Worm (Caenorhabditis elegans) whole organism, mixed stage, embryonic: Measurements from ENCODE around the gene nnt-1.

ENCODE experiments used
- M03D4.4 ChIP-seq: sonication (generic microtip); optimal IDR thresholded peaks from 2 replicates; lab custom pipeline; 2017; ENCODE audit warnings: mild to moderate bottlenecking, missing genetic modification characterization, missing compliant biosample characterization
- bed-3 ChIP-seq: fragments of 200-800 bp; sonication (Bioruptor generic); optimal IDR thresholded peaks from 3 replicates; lab custom pipeline; 2018; ENCODE audit warnings: mild to moderate bottlenecking, missing genetic modification characterization, moderate library complexity, missing compliant biosample characterization
- blmp-1 ChIP-seq: fragments of 150-350 bp; optimal IDR thresholded peaks from 2 replicates; lab custom pipeline; 2014; ENCODE audit warnings: missing biosample characterization, missing genetic modification characterization
- ceh-39 ChIP-seq: fragments of 150-350 bp; optimal IDR thresholded peaks from 2 replicates; lab custom pipeline; 2014; ENCODE audit warnings: missing biosample characterization, missing genetic modification characterization
- ceh-43 ChIP-seq: fragments of 200-800 bp; sonication (Bioruptor generic); optimal IDR thresholded peaks from 2 replicates; lab custom pipeline; 2018; ENCODE audit warnings: mild to moderate bottlenecking, missing genetic modification characterization, moderate library complexity, missing compliant biosample characterization
- ceh-83 ChIP-seq: fragments of 200-800 bp; sonication (Bioruptor generic); optimal IDR thresholded peaks from 2 replicates; lab custom pipeline; 2018; ENCODE audit warnings: mild to moderate bottlenecking, missing genetic modification characterization, missing compliant biosample characterization
- ces-1 ChIP-seq: fragments of 150-350 bp; optimal IDR thresholded peaks from 2 replicates; lab custom pipeline; 2014; ENCODE audit warnings: missing biosample characterization, missing genetic modification reagents, missing genetic modification characterization
- cnd-1 ChIP-seq: fragments of 200-800 bp; sonication (Bioruptor generic); optimal IDR thresholded peaks from 2 replicates; lab custom pipeline; 2018; ENCODE audit warnings: mild to moderate bottlenecking, missing genetic modification characterization, missing compliant biosample characterization
- drap-1 ChIP-seq: fragments of 200-800 bp; sonication (Bioruptor generic); optimal IDR thresholded peaks from 3 replicates; lab custom pipeline; 2018; ENCODE audit warnings: mild to moderate bottlenecking, missing genetic modification characterization, missing compliant biosample characterization
- elt-1 ChIP-seq: sonication (generic microtip); optimal IDR thresholded peaks from 2 replicates; lab custom pipeline; 2017; ENCODE audit warnings: missing genetic modification characterization, mild to moderate bottlenecking, missing compliant biosample characterization, antibody characterized with exemption, moderate library complexity, borderline replicate concordance; ENCODE audit not compliant: insufficient read depth
- flh-1 ChIP-seq: fragments of 200-800 bp; sonication (Bioruptor generic); optimal IDR thresholded peaks from 2 replicates; lab custom pipeline; 2018; ENCODE audit warnings: mild to moderate bottlenecking, missing genetic modification characterization, moderate library complexity, missing compliant biosample characterization
- ham-2 ChIP-seq: fragments of 200-800 bp; sonication (Bioruptor generic); optimal IDR thresholded peaks from 2 replicates; lab custom pipeline; 2018; ENCODE audit warnings: mild to moderate bottlenecking, missing genetic modification characterization, missing compliant biosample characterization
- hlh-1 ChIP-seq: fragments of 150-350 bp; optimal IDR thresholded peaks from 2 replicates; lab custom pipeline; 2014; ENCODE audit warnings: missing biosample characterization, missing genetic modification reagents, missing genetic modification characterization
- lin-13 ChIP-seq: fragments of 150-350 bp; optimal IDR thresholded peaks from 2 replicates; lab custom pipeline; 2014; ENCODE audit warnings: missing biosample characterization, missing genetic modification characterization
- lsy-2 ChIP-seq: fragments of 150-350 bp; optimal IDR thresholded peaks from 2 replicates; lab custom pipeline; 2014; ENCODE audit warnings: missing biosample characterization, missing genetic modification characterization
- mab-5 ChIP-seq: fragments of 150-350 bp; optimal IDR thresholded peaks from 2 replicates; lab custom pipeline; 2014; ENCODE audit warnings: missing biosample characterization, missing genetic modification characterization
- mep-1 ChIP-seq: fragments of 150-350 bp; optimal IDR thresholded peaks from 2 replicates; lab custom pipeline; 2017; ENCODE audit warnings: missing biosample characterization, missing genetic modification reagents, missing genetic modification characterization, inconsistent platforms
- mls-2 ChIP-seq: sonication (generic microtip); optimal IDR thresholded peaks from 2 replicates; lab custom pipeline; 2016; ENCODE audit warnings: mild to moderate bottlenecking, missing genetic modification characterization, moderate library complexity, missing compliant biosample characterization
- nhr-2 ChIP-seq: fragments of 150-350 bp; optimal IDR thresholded peaks from 2 replicates; lab custom pipeline; 2014; ENCODE audit warnings: missing biosample characterization, missing genetic modification characterization
- nhr-237 ChIP-seq: fragments of 150-350 bp; optimal IDR thresholded peaks from 2 replicates; lab custom pipeline; 2014; ENCODE audit warnings: missing biosample characterization, missing genetic modification characterization
- nhr-76 ChIP-seq: sonication (generic microtip); optimal IDR thresholded peaks from 2 replicates; lab custom pipeline; 2017; ENCODE audit warnings: missing biosample characterization, missing genetic modification characterization
- pha-4 ChIP-seq: fragments of 150-350 bp; optimal IDR thresholded peaks from 2 replicates; lab custom pipeline; 2018; ENCODE audit warnings: missing biosample characterization, missing genetic modification reagents, missing genetic modification characterization
- sem-2 ChIP-seq: fragments of 200-800 bp; sonication (Bioruptor generic); optimal IDR thresholded peaks from 2 replicates; lab custom pipeline; 2018; ENCODE audit warnings: mild to moderate bottlenecking, missing genetic modification characterization, missing compliant biosample characterization
- snpc-4 ChIP-seq: fragments of 150-350 bp; optimal IDR thresholded peaks from 2 replicates; lab custom pipeline; 2014; ENCODE audit warnings: missing biosample characterization, missing genetic modification characterization
- sptf-1 ChIP-seq: sonication (generic microtip); optimal IDR thresholded peaks from 2 replicates; lab custom pipeline; 2017; ENCODE audit warnings: mild to moderate bottlenecking, missing genetic modification characterization, moderate library complexity, missing compliant biosample characterization
- tbx-8 ChIP-seq: fragments of 200-800 bp; sonication (Bioruptor generic); optimal IDR thresholded peaks from 2 replicates; lab custom pipeline; 2018; ENCODE audit warnings: mild to moderate bottlenecking, missing genetic modification characterization, moderate library complexity, missing compliant biosample characterization
- unc-120 ChIP-seq: sonication (generic microtip); optimal IDR thresholded peaks from 2 replicates; lab custom pipeline; 2017; ENCODE audit warnings: missing genetic modification characterization, missing compliant biosample characterization; ENCODE audit not compliant: poor library complexity, severe bottlenecking
- unc-39 ChIP-seq: fragments of 150-350 bp; optimal IDR thresholded peaks from 2 replicates; lab custom pipeline; 2014; ENCODE audit warnings: missing biosample characterization, missing genetic modification characterization
- unc-62 ChIP-seq: fragments of 150-350 bp; optimal IDR thresholded peaks from 2 replicates; lab custom pipeline; 2014; ENCODE audit warnings: missing biosample characterization, missing genetic modification reagents, missing genetic modification characterization
- ztf-11 ChIP-seq: fragments of 150-350 bp; optimal IDR thresholded peaks from 2 replicates; lab custom pipeline; 2014; ENCODE audit warnings: missing biosample characterization, missing genetic modification characterization

The nnt-1 gene

ce11 chrX:6098420-6098819 is 23.7 kb upstream of the nnt-1 start:
- TF ChIP-seq nhr-2 = peak; percentile 60
- no peak for TF ChIP-seq hlh-1

- TF ChIP-seq lin-13 (tag; lab: Kevin White, UChicago) (no peak), ces-1 (GFP tag; lab: Kevin White, UChicago) (no peak), nhr-237 (tag; lab: Kevin White, UChicago) (no peak), cnd-1 (tag; lab: Kevin White, UChicago) (no peak), drap-1 (GFP tag; lab: Kevin White, UChicago) (no peak)
Observed at ce11 chrX:6100395-6101099, 21.6 kb upstream of the nnt-1 start.

ce11 chrX:6103297-6103696 is 18.8 kb upstream of the nnt-1 start, which contains the start of gene C15H9.11:
C15H9.11 (minus strand) TSS chrX:6103397.
- no peak for TF ChIP-seq lsy-2
- no peak for TF ChIP-seq hlh-1
- TF ChIP-seq sptf-1 (tag; lab: Kevin White, UChicago) = no peak

- TF ChIP-seq lin-13 (tag; lab: Kevin White, UChicago) (no peak), ces-1 (GFP tag; lab: Kevin White, UChicago) (no peak), snpc-4 (tag; lab: Kevin White, UChicago) (no peak), mab-5 (tag; lab: Kevin White, UChicago) (no peak), unc-39 (tag; lab: Kevin White, UChicago) (no peak), nhr-237 (tag; lab: Kevin White, UChicago) (no peak), ceh-39 (tag; lab: Kevin White, UChicago) (no peak), unc-120 (tag; lab: Kevin White, UChicago) (no peak)
Observed at ce11 chrX:6107962-6108361, 14.1 kb upstream of the nnt-1 start.

ce11 chrX:6109288-6109770 is 12.8 kb upstream of the nnt-1 start, which contains the start of gene kynu-1:
kynu-1 (minus strand) TSS chrX:6109338.
- TF ChIP-seq elt-1 (tag; lab: Kevin White, UChicago) = peak; percentile 95
- no peak for TF ChIP-seq ces-1 (GFP tag; lab: Kevin White, UChicago)

ce11 chrX:6112817-6113216 is 9.3 kb upstream of the nnt-1 start, which contains the start of gene prx-3:
prx-3 (minus strand) TSS chrX:6112917.
- TF ChIP-seq mep-1 (tag; lab: Kevin White, UChicago) (no peak), snpc-4 (tag; lab: Kevin White, UChicago) (no peak), tbx-8 (GFP tag; lab: Kevin White, UChicago) (no peak), ceh-43 (GFP tag; lab: Kevin White, UChicago) (no peak), ztf-11 (tag; lab: Kevin White, UChicago) (no peak), ces-1 (GFP tag; lab: Kevin White, UChicago) (no peak), ceh-83 (GFP tag; lab: Kevin White, UChicago) (no peak), M03D4.4 (tag; lab: Kevin White, UChicago) (no peak), pha-4 (tag; lab: Kevin White, UChicago) (no peak), unc-62 (GFP tag; lab: Kevin White, UChicago) (no peak), ham-2 (GFP tag; lab: Kevin White, UChicago) (no peak), bed-3 (GFP tag; lab: Kevin White, UChicago) (no peak), flh-1 (no peak)

- TF ChIP-seq lin-13 (tag; lab: Kevin White, UChicago) (no peak), ceh-83 (GFP tag; lab: Kevin White, UChicago) (no peak), sem-2 (no peak), blmp-1 (tag; lab: Kevin White, UChicago) (no peak), bed-3 (GFP tag; lab: Kevin White, UChicago) (no peak), mls-2 (tag; lab: Kevin White, UChicago) (no peak), nhr-2 (no peak), nhr-76 (no peak)
- TF ChIP-seq, all 35 proteins: peak for 0
Observed at ce11 chrX:6115502-6115901, 6.6 kb upstream of the nnt-1 start, which contains the start of gene C15H9.3. C15H9.3 (plus strand) TSS chrX:6115802.
